Fruit fly (Drosophila melanogaster) whole organism, adult: ENCODE data around the gene mkg-p.

ENCODE experiments used
- CG11617 ChIP-seq: fragments of 200-800 bp; sonication (Bioruptor generic); optimal IDR thresholded peaks from 2 replicates; lab custom pipeline; 2017; ENCODE audit warnings: mild to moderate bottlenecking, missing biosample characterization, missing genetic modification reagents, missing genetic modification characterization
- CG12768 ChIP-seq: fragments of 200-800 bp; sonication (Bioruptor generic); optimal IDR thresholded peaks from 2 replicates; lab custom pipeline; 2017; ENCODE audit warnings: missing biosample characterization, missing genetic modification characterization, mild to moderate bottlenecking, moderate library complexity, missing genetic modification reagents
- CG14711 ChIP-seq: fragments of 200-800 bp; sonication (Bioruptor generic); optimal IDR thresholded peaks from 2 replicates; lab custom pipeline; 2018; ENCODE audit warnings: missing biosample characterization, mild to moderate bottlenecking, missing genetic modification characterization, moderate library complexity
- CG1620 ChIP-seq: fragments of 200-800 bp; sonication (Bioruptor generic); optimal IDR thresholded peaks from 2 replicates; lab custom pipeline; 2016; ENCODE audit warnings: missing biosample characterization, missing genetic modification characterization
- CG33017 ChIP-seq: fragments of 200-800 bp; sonication (Bioruptor generic); optimal IDR thresholded peaks from 2 replicates; lab custom pipeline; 2018; ENCODE audit warnings: missing biosample characterization, mild to moderate bottlenecking, missing genetic modification characterization, moderate library complexity
- CG5204 ChIP-seq: fragments of 200-800 bp; sonication (Bioruptor generic); optimal IDR thresholded peaks from 2 replicates; lab custom pipeline; 2016; ENCODE audit warnings: missing biosample characterization, missing genetic modification characterization
- CG7045 ChIP-seq: fragments of 200-800 bp; sonication (Bioruptor generic); optimal IDR thresholded peaks from 2 replicates; lab custom pipeline; 2017; ENCODE audit warnings: missing biosample characterization, mild to moderate bottlenecking, missing genetic modification characterization
- CG7101 ChIP-seq: fragments of 200-800 bp; sonication (Bioruptor generic); optimal IDR thresholded peaks from 2 replicates; lab custom pipeline; 2018; ENCODE audit warnings: missing biosample characterization, mild to moderate bottlenecking, missing genetic modification characterization, moderate library complexity
- Clk ChIP-seq: fragments of 200-800 bp; sonication (Bioruptor generic); optimal IDR thresholded peaks from 2 replicates; lab custom pipeline; 2017; ENCODE audit warnings: missing biosample characterization, missing genetic modification characterization
- Crg-1 ChIP-seq: fragments of 200-800 bp; sonication (Bioruptor generic); optimal IDR thresholded peaks from 2 replicates; lab custom pipeline; 2016; ENCODE audit warnings: missing biosample characterization, missing genetic modification characterization
- Hr96 ChIP-seq: fragments of 200-800 bp; sonication (Bioruptor generic); optimal IDR thresholded peaks from 2 replicates; lab custom pipeline; 2016; ENCODE audit warnings: missing biosample characterization, missing genetic modification characterization
- Mnt ChIP-seq: fragments of 200-800 bp; sonication (Bioruptor generic); optimal IDR thresholded peaks from 2 replicates; lab custom pipeline; 2016; ENCODE audit warnings: missing biosample characterization, mild to moderate bottlenecking, missing genetic modification characterization
- bab1 ChIP-seq: fragments of 200-800 bp; sonication (Bioruptor generic); optimal IDR thresholded peaks from 3 replicates; lab custom pipeline; 2019; ENCODE audit warnings: missing biosample characterization, mild to moderate bottlenecking, missing genetic modification characterization, moderate library complexity
- cic ChIP-seq: fragments of 200-800 bp; sonication (Bioruptor generic); optimal IDR thresholded peaks from 2 replicates; lab custom pipeline; 2017; ENCODE audit warnings: missing biosample characterization, mild to moderate bottlenecking, missing genetic modification characterization, moderate library complexity
- cnc ChIP-seq, 2 experiments: fragments of >200 bp; optimal IDR thresholded peaks; 2 replicates each; lab custom pipeline; 2017
- kay ChIP-seq: fragments of 200-800 bp; sonication (Bioruptor generic); peaks from one replicate; lab custom pipeline; 2016; ENCODE audit warnings: missing biosample characterization, missing genetic modification characterization, borderline replicate concordance
- ovo ChIP-seq: fragments of 200-800 bp; sonication (Bioruptor generic); optimal IDR thresholded peaks from 2 replicates; lab custom pipeline; 2016; ENCODE audit warnings: missing biosample characterization, missing genetic modification characterization
- pad ChIP-seq: fragments of 200-800 bp; sonication (Bioruptor generic); optimal IDR thresholded peaks from 3 replicates; lab custom pipeline; 2017; ENCODE audit warnings: missing biosample characterization, missing genetic modification characterization, mild to moderate bottlenecking, moderate library complexity, missing genetic modification reagents
- tj ChIP-seq: fragments of 200-800 bp; sonication (Bioruptor generic); optimal IDR thresholded peaks from 3 replicates; lab custom pipeline; 2017; ENCODE audit warnings: missing biosample characterization, mild to moderate bottlenecking, missing genetic modification characterization, moderate library complexity
- toe ChIP-seq: fragments of 200-800 bp; sonication (Bioruptor generic); optimal IDR thresholded peaks from 2 replicates; lab custom pipeline; 2016; ENCODE audit warnings: missing biosample characterization, missing genetic modification characterization

The mkg-p gene

dm6 chr3L:8449202-8449799 lies 44.2 kb upstream of the mkg-p start, which contains the start of gene CG6983:
Gene CG6983 (minus strand): TSS chr3L:8449377.
- TF ChIP-seq Mnt (GFP tag; lab: Kevin White, UChicago), result no peak
- no peak for TF ChIP-seq kay (GFP tag; lab: Kevin White, UChicago)
- no peak for TF ChIP-seq Crg-1 (GFP tag; lab: Kevin White, UChicago)
- TF ChIP-seq CG7101 (tag; lab: Kevin White, UChicago), result peak; percentile 35

- TF ChIP-seq Crg-1 (GFP tag; lab: Kevin White, UChicago) (no peak), cnc (optimal IDR thresholded peaks at IDR 0.05; lab: Kevin White, UChicago) (no peak), toe (GFP tag; lab: Kevin White, UChicago) (no peak), CG12768 (peak; percentile 19), kay (GFP tag; lab: Kevin White, UChicago) (no peak), CG14711 (tag; lab: Kevin White, UChicago) (peak; percentile 10), bab1 (peak; percentile 2), cic (GFP tag; lab: Kevin White, UChicago) (no peak), CG7045 (GFP tag; lab: Kevin White, UChicago) (no peak), CG7101 (tag; lab: Kevin White, UChicago) (peak; percentile 16), CG5204 (GFP tag; lab: Kevin White, UChicago) (no peak), ovo (GFP tag; lab: Kevin White, UChicago) (no peak), Hr96 (GFP tag; lab: Kevin White, UChicago) (no peak), CG1620 (GFP tag; lab: Kevin White, UChicago) (no peak), Clk (no peak), pad (GFP tag; lab: Kevin White, UChicago) (no peak), Mnt (GFP tag; lab: Kevin White, UChicago) (no peak), CG11617 (GFP tag; lab: Kevin White, UChicago) (no peak)
Observed at dm6 chr3L:8448517-8448889, 43.4 kb upstream of the mkg-p start.

- peak; percentile 54 for TF ChIP-seq cic (GFP tag; lab: Kevin White, UChicago)
- TF ChIP-seq CG33017 (tag; lab: Kevin White, UChicago), result peak; percentile 7
- peak; percentile 18 for TF ChIP-seq CG12768
- peak; percentile 35 for TF ChIP-seq CG7045 (GFP tag; lab: Kevin White, UChicago)
- TF ChIP-seq Crg-1 (GFP tag; lab: Kevin White, UChicago), result no peak
- peak; percentile 46 for TF ChIP-seq tj (GFP tag; lab: Kevin White, UChicago)
- TF ChIP-seq CG7101 (tag; lab: Kevin White, UChicago), result peak; percentile 21
- peak; percentile 87 for TF ChIP-seq kay (GFP tag; lab: Kevin White, UChicago)
- TF ChIP-seq CG5204 (GFP tag; lab: Kevin White, UChicago), result no peak
Observed at dm6 chr3L:8447795-8448516, 42.9 kb upstream of the mkg-p start.

dm6 chr3L:8446050-8446781 lies 41.1 kb upstream of the mkg-p start:
- TF ChIP-seq tj (GFP tag; lab: Kevin White, UChicago) (peak; percentile 98), pad (GFP tag; lab: Kevin White, UChicago) (no peak)

dm6 chr3L:8445027-8445426 lies 40.0 kb upstream of the mkg-p start:
- peak; percentile 0 for TF ChIP-seq cic (GFP tag; lab: Kevin White, UChicago)
- TF ChIP-seq CG5204 (GFP tag; lab: Kevin White, UChicago), result no peak
- TF ChIP-seq Hr96 (GFP tag; lab: Kevin White, UChicago), result no peak
- no peak for TF ChIP-seq Crg-1 (GFP tag; lab: Kevin White, UChicago)
- TF ChIP-seq kay (GFP tag; lab: Kevin White, UChicago), result no peak
- peak; percentile 3 for TF ChIP-seq CG11617 (GFP tag; lab: Kevin White, UChicago)
- peak; percentile 29 for TF ChIP-seq CG7101 (tag; lab: Kevin White, UChicago)
- no peak for TF ChIP-seq tj (GFP tag; lab: Kevin White, UChicago)
- peak; percentile 61 for TF ChIP-seq CG14711 (tag; lab: Kevin White, UChicago)
- TF ChIP-seq CG7045 (GFP tag; lab: Kevin White, UChicago), result no peak
- no peak for TF ChIP-seq ovo (GFP tag; lab: Kevin White, UChicago)
- no peak for TF ChIP-seq toe (GFP tag; lab: Kevin White, UChicago)
- TF ChIP-seq Mnt (GFP tag; lab: Kevin White, UChicago), result no peak
- peak; percentile 64 for TF ChIP-seq bab1
- TF ChIP-seq CG12768, result no peak
- TF ChIP-seq Clk, result no peak
- no peak for TF ChIP-seq pad (GFP tag; lab: Kevin White, UChicago)
- no peak for TF ChIP-seq CG33017 (tag; lab: Kevin White, UChicago)
- no peak for TF ChIP-seq CG1620 (GFP tag; lab: Kevin White, UChicago)
- no peak for TF ChIP-seq cnc (optimal IDR thresholded peaks at IDR 0.05; lab: Kevin White, UChicago)
